Fruit fly (Drosophila melanogaster): ENCODE measurements around the gene PolI.

Gene PolI

DNA sequence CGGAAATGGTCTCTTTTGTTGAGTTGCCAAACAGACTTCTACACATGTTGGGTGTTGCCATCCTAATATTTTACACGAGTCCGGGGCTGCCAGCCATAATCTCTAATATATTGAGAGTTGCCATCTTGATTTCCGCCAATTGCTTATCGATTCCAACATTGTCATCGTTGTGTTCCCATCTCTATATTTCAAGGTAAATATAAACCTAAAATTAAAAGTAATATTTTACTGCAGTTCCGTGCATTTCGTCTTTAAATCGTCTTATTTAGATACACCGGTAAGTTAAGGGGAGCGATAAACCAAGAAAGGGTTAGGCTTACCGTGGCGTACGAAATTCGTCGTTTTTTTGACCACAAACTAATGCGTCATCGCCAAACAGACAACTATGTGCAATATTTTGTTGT, at the start of gene PolI:
TSS of gene PolI (plus strand) at position 138 of the 404 bp plus-strand sequence.
- TF ChIP-seq psq (optimal IDR thresholded peaks at IDR 0.05) (no peak), Myc (optimal IDR thresholded peaks at IDR 0.05) (no peak), h (optimal IDR thresholded peaks at IDR 0.05) (no peak), Sin3A (optimal IDR thresholded peaks at IDR 0.05) (no peak), insv (optimal IDR thresholded peaks at IDR 0.05) (no peak), ttk (optimal IDR thresholded peaks at IDR 0.05) (no peak)

DNA sequence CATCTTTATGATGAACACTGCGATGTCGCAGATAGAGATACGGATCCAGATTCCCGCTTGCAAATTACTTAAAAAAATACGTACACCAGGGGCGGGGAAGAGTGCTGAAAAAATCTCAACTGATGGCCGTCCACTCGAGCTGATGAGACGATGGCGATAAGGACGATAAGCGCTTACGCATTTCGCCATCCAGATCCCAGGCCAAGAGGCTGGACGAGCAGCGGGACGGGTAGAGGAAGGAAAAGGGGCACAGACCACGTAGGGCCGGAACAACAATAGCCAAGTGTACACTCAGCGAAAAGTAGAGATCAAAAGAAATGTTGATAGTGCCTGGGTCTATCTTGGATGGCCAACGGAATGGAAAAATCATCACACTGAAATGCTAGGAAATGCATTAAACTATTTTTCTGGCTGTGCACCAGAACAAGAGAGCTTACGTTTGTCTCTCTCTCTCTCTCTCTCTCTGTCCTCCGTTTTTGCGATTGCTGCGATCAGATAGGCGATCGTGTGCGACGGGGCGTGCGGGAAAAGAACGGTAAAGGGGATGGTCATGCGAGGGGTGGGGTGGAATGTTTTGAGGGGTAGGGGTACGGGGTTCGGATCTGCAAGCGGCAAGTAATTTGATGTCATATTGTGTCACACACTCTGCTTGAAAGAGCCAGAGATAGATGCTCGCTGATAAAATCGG, 45.7 kb upstream of the PolI start:
- no peak for TF ChIP-seq ttk (optimal IDR thresholded peaks at IDR 0.05)
- TF ChIP-seq Sin3A (optimal IDR thresholded peaks at IDR 0.05) = no peak
- TF ChIP-seq Myc (optimal IDR thresholded peaks at IDR 0.05) = no peak
- no peak for TF ChIP-seq h (optimal IDR thresholded peaks at IDR 0.05)
- no peak for TF ChIP-seq psq (optimal IDR thresholded peaks at IDR 0.05)
- no peak for TF ChIP-seq insv (optimal IDR thresholded peaks at IDR 0.05)

DNA sequence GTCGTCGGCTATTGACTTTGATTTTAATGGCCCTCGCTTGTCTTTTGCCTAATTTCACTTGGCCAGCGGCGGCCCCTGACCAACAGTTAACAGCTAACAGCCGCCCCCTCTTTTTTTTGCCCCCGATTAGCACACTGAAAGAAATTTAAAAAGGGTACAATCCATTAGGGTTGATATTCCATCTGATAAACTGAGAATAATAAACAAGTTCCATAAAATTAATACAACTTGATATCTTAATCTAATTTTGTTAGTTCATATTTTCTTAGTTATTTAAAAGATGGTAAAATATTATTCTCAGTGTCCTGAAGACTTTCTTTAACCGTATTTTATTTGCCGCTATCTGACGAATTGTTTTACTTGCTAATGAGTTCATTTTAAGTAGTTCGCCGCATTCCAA, 43.8 kb upstream of the PolI start:
- no peak for TF ChIP-seq psq (optimal IDR thresholded peaks at IDR 0.05)
- TF ChIP-seq insv (optimal IDR thresholded peaks at IDR 0.05) = no peak
- no peak for TF ChIP-seq Myc (optimal IDR thresholded peaks at IDR 0.05)

DNA sequence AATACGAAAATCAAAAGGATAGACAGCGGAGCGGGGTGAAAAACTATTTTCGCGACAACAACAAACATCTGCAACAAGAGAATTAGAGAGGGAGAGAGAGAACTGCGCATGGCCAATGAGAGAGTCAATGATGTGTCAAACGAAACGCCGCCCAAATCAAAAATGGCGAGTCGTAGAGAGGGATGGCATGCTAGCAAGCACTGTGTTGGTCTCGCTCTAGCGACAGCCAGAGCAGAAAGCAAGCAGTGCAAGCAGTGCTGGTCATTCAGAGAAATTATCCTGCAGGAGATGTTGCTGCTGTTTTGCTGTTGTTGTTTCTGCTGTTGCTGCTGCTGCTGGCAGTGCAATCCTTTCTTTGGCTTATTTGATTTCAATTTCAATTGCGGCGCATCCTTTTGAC, 42.4 kb upstream of the PolI start:
- TF ChIP-seq psq (optimal IDR thresholded peaks at IDR 0.05) = no peak
- TF ChIP-seq h (optimal IDR thresholded peaks at IDR 0.05) = no peak
- no peak for TF ChIP-seq Myc (optimal IDR thresholded peaks at IDR 0.05)
- TF ChIP-seq Sin3A (optimal IDR thresholded peaks at IDR 0.05) = no peak

DNA sequence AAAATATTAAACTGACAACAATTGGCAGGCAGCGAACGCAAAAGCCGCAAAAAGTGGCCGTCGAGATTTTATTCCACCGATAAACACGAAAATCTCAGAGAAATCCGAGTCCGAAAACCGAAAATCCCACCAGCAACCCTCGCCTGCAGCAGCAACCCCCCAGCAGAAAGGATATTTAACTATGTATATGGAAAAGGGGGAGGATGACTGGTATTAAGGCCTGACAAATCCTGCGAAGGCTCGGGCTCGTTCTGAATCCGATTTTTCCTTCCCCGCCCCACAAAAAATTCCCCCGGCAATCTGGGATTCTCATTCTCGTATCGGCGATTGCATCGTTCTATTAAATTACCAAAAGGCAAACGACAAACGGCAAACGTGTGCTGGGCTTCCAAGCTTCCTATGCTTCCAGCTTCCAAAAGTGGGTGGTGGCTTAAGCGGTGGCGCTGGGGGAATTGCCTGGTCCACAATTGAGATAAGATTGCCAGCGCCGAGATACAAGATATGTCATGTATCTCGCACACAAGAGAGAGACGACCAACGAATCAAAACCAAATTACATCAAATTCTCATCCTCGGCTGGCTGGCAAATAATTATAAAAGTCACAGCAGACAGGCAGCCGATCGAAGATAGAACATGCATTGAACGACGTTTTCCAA, 40.9 kb upstream of the PolI start:
- TF ChIP-seq psq (optimal IDR thresholded peaks at IDR 0.05) = no peak
- no peak for TF ChIP-seq Sin3A (optimal IDR thresholded peaks at IDR 0.05)
- no peak for TF ChIP-seq insv (optimal IDR thresholded peaks at IDR 0.05)
- TF ChIP-seq h (optimal IDR thresholded peaks at IDR 0.05) = no peak
- no peak for TF ChIP-seq Myc (optimal IDR thresholded peaks at IDR 0.05)
- TF ChIP-seq ttk (optimal IDR thresholded peaks at IDR 0.05) = no peak

DNA sequence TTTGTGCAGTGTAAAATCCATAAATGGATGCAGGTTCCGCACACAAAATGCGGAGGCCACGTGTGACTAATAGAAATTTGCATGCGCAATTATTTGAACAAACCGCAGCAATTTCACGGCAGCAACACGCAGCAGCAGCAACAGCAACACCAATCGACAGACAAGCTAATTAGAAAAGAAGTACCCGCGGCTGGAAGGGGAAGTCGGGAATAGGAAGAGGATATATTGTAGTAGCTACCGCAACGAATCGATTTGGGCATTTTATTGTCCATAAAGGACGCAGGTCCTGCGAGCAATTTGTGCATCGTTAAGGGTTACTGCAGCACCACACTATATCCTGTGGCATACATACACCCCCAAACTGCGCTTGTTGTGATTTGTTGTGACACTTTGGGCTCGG, 40.2 kb upstream of the PolI start:
- no peak for TF ChIP-seq Myc (optimal IDR thresholded peaks at IDR 0.05)

DNA sequence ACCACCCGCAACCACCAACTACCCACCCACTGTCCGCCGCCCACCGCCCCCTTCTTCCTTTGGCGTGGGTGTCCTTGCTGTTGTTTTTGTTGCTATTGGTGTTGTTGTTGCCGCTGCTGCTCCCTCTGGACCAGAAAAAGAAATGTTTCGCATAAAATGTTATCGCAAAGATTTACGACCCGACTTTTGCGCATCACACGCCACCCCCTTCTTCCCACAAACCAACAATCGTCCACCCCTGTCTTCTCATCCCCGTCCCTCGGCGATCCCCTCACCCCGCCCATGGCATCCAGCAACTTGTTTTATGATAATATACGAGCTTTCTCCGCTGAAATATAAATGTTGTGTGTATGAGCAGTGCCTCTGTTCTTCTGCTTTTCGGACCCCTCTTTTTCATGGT, 38.3 kb upstream of the PolI start:
- TF ChIP-seq ttk (optimal IDR thresholded peaks at IDR 0.05) (no peak), psq (optimal IDR thresholded peaks at IDR 0.05) (no peak), Sin3A (optimal IDR thresholded peaks at IDR 0.05) (no peak), insv (optimal IDR thresholded peaks at IDR 0.05) (no peak), h (optimal IDR thresholded peaks at IDR 0.05) (no peak)

DNA sequence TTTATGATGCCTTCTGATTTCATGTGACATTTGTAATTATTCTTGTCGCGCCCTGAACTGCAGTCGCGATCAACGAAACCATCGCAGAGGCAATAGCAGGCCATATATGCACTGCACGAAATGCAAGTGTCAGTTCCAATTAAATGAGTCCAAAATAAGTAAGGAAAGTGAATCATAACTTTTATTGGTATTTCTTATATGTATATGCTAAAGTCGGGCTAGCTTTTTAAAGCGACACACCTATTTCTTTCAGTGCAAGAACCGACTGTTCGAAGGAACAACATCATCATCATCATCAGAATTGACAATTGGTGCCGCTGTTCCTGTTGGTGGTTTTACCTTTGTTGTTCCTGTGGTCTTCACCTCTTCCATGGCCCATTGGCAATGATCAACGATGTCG, 36.2 kb upstream of the PolI start:
- TF ChIP-seq insv (optimal IDR thresholded peaks at IDR 0.05) = no peak
- no peak for TF ChIP-seq psq (optimal IDR thresholded peaks at IDR 0.05)
- TF ChIP-seq h (optimal IDR thresholded peaks at IDR 0.05) = no peak
- TF ChIP-seq ttk (optimal IDR thresholded peaks at IDR 0.05) = no peak
- no peak for TF ChIP-seq Myc (optimal IDR thresholded peaks at IDR 0.05)
- no peak for TF ChIP-seq Sin3A (optimal IDR thresholded peaks at IDR 0.05)

DNA sequence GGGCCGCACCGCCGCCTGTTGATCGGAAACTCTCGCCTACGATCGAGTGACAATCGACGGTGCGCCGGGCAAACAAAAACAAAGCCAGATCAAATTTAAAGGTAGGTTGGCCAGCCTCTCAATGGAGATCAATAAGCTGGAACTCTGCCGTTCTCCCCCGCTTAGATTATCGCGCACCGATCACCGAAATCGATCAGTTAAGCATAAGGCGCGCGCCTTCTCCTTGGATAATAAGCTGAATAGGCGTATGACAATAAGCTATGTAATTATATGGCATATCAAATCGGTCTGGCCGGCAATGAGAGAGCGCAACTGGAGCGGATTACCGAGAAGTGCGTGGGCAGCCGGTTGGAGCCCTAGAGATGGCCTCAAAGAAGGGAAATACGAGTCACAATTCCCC, 35.0 kb upstream of the PolI start:
- TF ChIP-seq Sin3A (optimal IDR thresholded peaks at IDR 0.05) = no peak
- TF ChIP-seq insv (optimal IDR thresholded peaks at IDR 0.05) = no peak
- no peak for TF ChIP-seq psq (optimal IDR thresholded peaks at IDR 0.05)
- TF ChIP-seq Myc (optimal IDR thresholded peaks at IDR 0.05) = no peak
- no peak for TF ChIP-seq ttk (optimal IDR thresholded peaks at IDR 0.05)

DNA sequence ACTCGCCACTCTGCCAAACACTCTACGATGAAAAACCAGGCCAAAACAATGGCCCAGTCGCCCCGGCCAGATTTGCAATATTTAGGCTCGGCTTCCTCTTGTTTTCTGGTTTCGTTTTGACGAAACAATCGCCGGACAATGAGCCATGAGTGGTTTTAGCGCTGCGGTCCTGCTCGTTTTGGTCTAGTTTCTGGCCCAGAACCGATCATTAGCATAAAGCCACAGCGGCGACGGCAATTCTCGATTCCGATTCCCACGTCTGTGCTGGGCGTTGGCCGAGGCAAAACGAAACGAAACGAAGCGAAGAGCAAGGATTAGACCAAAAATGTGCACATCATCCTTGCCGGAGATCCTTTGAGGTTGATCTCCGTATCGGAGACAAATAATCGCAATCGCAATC, 29.9 kb upstream of the PolI start:
- TF ChIP-seq Sin3A (optimal IDR thresholded peaks at IDR 0.05) = no peak
- no peak for TF ChIP-seq ttk (optimal IDR thresholded peaks at IDR 0.05)
- TF ChIP-seq insv (optimal IDR thresholded peaks at IDR 0.05) = no peak
- TF ChIP-seq Myc (optimal IDR thresholded peaks at IDR 0.05) = no peak
- no peak for TF ChIP-seq h (optimal IDR thresholded peaks at IDR 0.05)
- TF ChIP-seq psq (optimal IDR thresholded peaks at IDR 0.05) = no peak

DNA sequence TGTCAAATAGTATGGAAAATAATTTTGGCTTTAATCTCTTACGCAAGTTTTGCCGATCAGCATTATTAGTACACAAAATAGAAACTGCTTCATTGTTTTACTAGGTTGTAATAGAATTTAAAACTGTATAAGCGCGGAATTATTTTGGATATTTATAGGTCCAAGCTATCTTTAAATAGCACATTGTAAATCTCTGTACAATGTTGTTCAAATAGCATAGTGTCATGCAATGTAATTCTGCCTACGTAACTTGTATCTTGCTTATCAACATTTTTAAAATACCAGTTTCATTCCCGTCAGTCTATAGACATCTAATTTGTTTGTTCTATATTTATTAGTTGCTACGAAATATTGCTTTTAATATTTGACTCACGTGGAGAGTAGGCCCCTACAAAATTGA, 28.6 kb upstream of the PolI start, which contains the start of gene CheA84a:
TSS of gene CheA84a (minus strand) at position 101 of the 400 bp plus-strand sequence.
- no peak for TF ChIP-seq ttk (optimal IDR thresholded peaks at IDR 0.05)
- no peak for TF ChIP-seq insv (optimal IDR thresholded peaks at IDR 0.05)
- no peak for TF ChIP-seq h (optimal IDR thresholded peaks at IDR 0.05)

DNA sequence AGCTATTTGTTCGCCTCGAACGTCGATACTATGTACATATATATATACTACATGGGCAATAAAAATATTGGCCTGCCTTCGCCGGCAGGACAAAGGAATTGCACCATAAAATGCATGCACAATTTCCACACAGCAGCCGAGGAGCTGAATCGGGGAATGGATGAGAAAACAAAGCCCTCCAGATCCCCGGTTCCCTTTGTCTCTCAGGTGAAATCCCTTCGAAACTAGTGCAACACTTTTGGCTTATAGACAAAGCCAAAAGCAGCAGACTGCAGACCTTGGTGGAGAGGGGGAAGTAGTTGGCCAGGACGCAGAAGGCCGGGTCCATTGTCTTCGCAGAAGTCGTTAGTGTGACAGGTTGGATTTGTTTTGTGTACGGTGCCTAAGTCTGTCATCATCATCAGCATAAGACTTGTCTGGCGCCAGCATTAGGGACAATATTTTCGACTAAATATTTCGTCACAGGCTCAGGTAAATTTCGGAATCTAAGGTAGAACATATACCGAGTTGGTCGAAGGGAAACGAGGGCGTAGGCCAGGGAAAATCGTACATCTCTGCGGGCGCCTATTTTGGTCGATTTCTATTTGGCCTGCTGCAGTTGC, 27.9 kb upstream of the PolI start:
- TF ChIP-seq Sin3A (optimal IDR thresholded peaks at IDR 0.05) (no peak), h (optimal IDR thresholded peaks at IDR 0.05) (no peak), insv (optimal IDR thresholded peaks at IDR 0.05) (no peak), Myc (optimal IDR thresholded peaks at IDR 0.05) (no peak), ttk (optimal IDR thresholded peaks at IDR 0.05) (no peak), psq (optimal IDR thresholded peaks at IDR 0.05) (no peak)

DNA sequence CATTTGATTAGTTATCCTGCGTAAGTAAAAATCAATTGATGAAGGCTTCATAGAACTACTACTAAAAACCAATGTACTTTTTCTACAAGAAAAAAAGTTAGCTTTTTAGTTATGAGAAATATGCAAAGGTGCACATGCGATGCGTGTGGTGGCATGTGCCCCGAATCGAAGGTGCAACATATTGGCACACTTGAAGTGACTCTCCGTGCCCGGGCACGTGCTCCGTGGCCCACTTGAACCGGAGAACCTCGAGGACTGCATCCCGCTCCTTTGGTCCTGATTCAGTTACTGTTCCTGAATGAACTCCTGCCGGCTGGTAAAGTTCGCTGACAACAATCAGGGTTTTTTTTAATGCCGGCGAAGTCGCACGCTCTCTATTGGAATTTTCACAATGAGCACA, 27.3 kb upstream of the PolI start:
- no peak for TF ChIP-seq ttk (optimal IDR thresholded peaks at IDR 0.05)
- no peak for TF ChIP-seq insv (optimal IDR thresholded peaks at IDR 0.05)
- TF ChIP-seq psq (optimal IDR thresholded peaks at IDR 0.05) = no peak
- TF ChIP-seq h (optimal IDR thresholded peaks at IDR 0.05) = no peak
- no peak for TF ChIP-seq Sin3A (optimal IDR thresholded peaks at IDR 0.05)
- TF ChIP-seq Myc (optimal IDR thresholded peaks at IDR 0.05) = no peak

All from Kc167 (cell line).